Worm (Caenorhabditis elegans) whole organism, L1 larva: ENCODE results near the gene F36H5.8.

Experiments used
- mep-1 ChIP-seq: fragments of 150-350 bp; optimal IDR thresholded peaks from 2 replicates; lab custom pipeline; 2014; ENCODE audit warnings: missing biosample characterization, missing genetic modification characterization
- snpc-4 ChIP-seq: fragments of 150-350 bp; optimal IDR thresholded peaks from 2 replicates; lab custom pipeline; 2014; ENCODE audit warnings: missing biosample characterization, missing genetic modification characterization
- vab-15 ChIP-seq: sonication (generic microtip); optimal IDR thresholded peaks from 2 replicates; lab custom pipeline; 2017; ENCODE audit warnings: missing genotype, mild to moderate bottlenecking, missing genetic modification characterization, missing compliant biosample characterization

DNA sequence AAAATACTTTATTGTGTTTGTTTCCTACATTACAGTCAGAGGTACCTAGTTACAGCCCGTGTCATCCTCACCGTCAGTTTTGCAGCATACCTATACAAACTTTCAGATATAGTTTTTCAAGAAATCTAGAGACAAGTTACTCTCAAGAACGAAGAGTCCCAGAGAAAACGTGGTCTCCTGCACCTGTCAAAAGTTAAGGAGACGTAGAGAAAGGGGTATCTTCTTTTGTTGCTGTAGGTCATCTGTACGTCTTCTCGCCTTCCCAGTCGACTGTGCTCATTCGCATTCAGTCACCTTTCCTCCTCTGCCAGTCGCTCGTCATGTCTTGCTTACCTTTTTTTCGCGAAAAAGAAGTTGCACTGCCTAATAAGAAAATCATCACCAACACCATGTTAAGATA lies 11.1 kb upstream of the F36H5.8 start, which contains the start of gene F36H5.4:
- no peak for TF ChIP-seq vab-15 (tag; lab: Kevin White, UChicago)
- TF ChIP-seq snpc-4 (tag; lab: Kevin White, UChicago), result no peak
- no peak for TF ChIP-seq mep-1
